Fruit fly (Drosophila melanogaster): ENCODE measurements around the gene Tsf1.

Tsf1 gene

dm6 chrX:18386784-18387183 lies at the start of gene Tsf1:
Tsf1 (plus strand) TSS chrX:18387084.
- TF ChIP-seq Crg-1 (GFP tag; optimal IDR thresholded peaks at IDR 0.05) = no peak
- no peak for TF ChIP-seq CG1620 (GFP tag; optimal IDR thresholded peaks at IDR 0.05)
- no peak for TF ChIP-seq CG11617 (GFP tag; optimal IDR thresholded peaks at IDR 0.05)
- TF ChIP-seq cnc (optimal IDR thresholded peaks at IDR 0.05) = no peak
- TF ChIP-seq pad (GFP tag; optimal IDR thresholded peaks at IDR 0.05) = no peak
- no peak for TF ChIP-seq CG14711 (tag; optimal IDR thresholded peaks at IDR 0.05)

dm6 chrX:18341014-18341413 lies 45.9 kb upstream of the Tsf1 start:
- TF ChIP-seq CG7101 (tag; optimal IDR thresholded peaks at IDR 0.05) (no peak), bab1 (GFP tag; optimal IDR thresholded peaks at IDR 0.05) (no peak), Hr96 (GFP tag; optimal IDR thresholded peaks at IDR 0.05) (no peak), tj (GFP tag; optimal IDR thresholded peaks at IDR 0.05) (no peak), Mnt (GFP tag; optimal IDR thresholded peaks at IDR 0.05) (no peak), CG14711 (tag; optimal IDR thresholded peaks at IDR 0.05) (no peak), CG7045 (GFP tag; optimal IDR thresholded peaks at IDR 0.05) (no peak), CG1620 (GFP tag; optimal IDR thresholded peaks at IDR 0.05) (no peak), kay (GFP tag; ENCODE audit: borderline replicate concordance) (no peak), CG5204 (GFP tag; optimal IDR thresholded peaks at IDR 0.05) (no peak), ovo (GFP tag; optimal IDR thresholded peaks at IDR 0.05) (no peak), cic (GFP tag; optimal IDR thresholded peaks at IDR 0.05) (no peak), Crg-1 (GFP tag; optimal IDR thresholded peaks at IDR 0.05) (no peak), CG11617 (GFP tag; optimal IDR thresholded peaks at IDR 0.05) (no peak), pad (GFP tag; optimal IDR thresholded peaks at IDR 0.05) (no peak), Clk (GFP tag; optimal IDR thresholded peaks at IDR 0.05) (no peak), CG12768 (GFP tag; optimal IDR thresholded peaks at IDR 0.05) (no peak)

dm6 chrX:18347641-18348040 lies 39.2 kb upstream of the Tsf1 start:
- TF ChIP-seq CG5204 (GFP tag; optimal IDR thresholded peaks at IDR 0.05) (no peak), kay (GFP tag; ENCODE audit: borderline replicate concordance) (no peak), CG7045 (GFP tag; optimal IDR thresholded peaks at IDR 0.05) (no peak), Crg-1 (GFP tag; optimal IDR thresholded peaks at IDR 0.05) (no peak), toe (GFP tag; optimal IDR thresholded peaks at IDR 0.05) (no peak), cnc (optimal IDR thresholded peaks at IDR 0.05) (no peak), CG14711 (tag; optimal IDR thresholded peaks at IDR 0.05) (no peak), CG11617 (GFP tag; optimal IDR thresholded peaks at IDR 0.05) (no peak), CG7101 (tag; optimal IDR thresholded peaks at IDR 0.05) (no peak), tj (GFP tag; optimal IDR thresholded peaks at IDR 0.05) (no peak), CG12768 (GFP tag; optimal IDR thresholded peaks at IDR 0.05) (no peak), ovo (GFP tag; optimal IDR thresholded peaks at IDR 0.05) (no peak), Hr96 (GFP tag; optimal IDR thresholded peaks at IDR 0.05) (no peak), pad (GFP tag; optimal IDR thresholded peaks at IDR 0.05) (no peak), CG33017 (tag; optimal IDR thresholded peaks at IDR 0.05) (no peak)

- TF ChIP-seq toe (GFP tag; optimal IDR thresholded peaks at IDR 0.05) (no peak), pad (GFP tag; optimal IDR thresholded peaks at IDR 0.05) (no peak), Clk (GFP tag; optimal IDR thresholded peaks at IDR 0.05) (no peak), CG7101 (tag; optimal IDR thresholded peaks at IDR 0.05) (no peak), bab1 (GFP tag; optimal IDR thresholded peaks at IDR 0.05) (no peak), cic (GFP tag; optimal IDR thresholded peaks at IDR 0.05) (no peak), CG12768 (GFP tag; optimal IDR thresholded peaks at IDR 0.05) (no peak), Mnt (GFP tag; optimal IDR thresholded peaks at IDR 0.05) (no peak), CG5204 (GFP tag; optimal IDR thresholded peaks at IDR 0.05) (no peak), cnc (optimal IDR thresholded peaks at IDR 0.05) (no peak), CG1620 (GFP tag; optimal IDR thresholded peaks at IDR 0.05) (no peak), CG11617 (GFP tag; optimal IDR thresholded peaks at IDR 0.05) (no peak), CG33017 (tag; optimal IDR thresholded peaks at IDR 0.05) (no peak), Hr96 (GFP tag; optimal IDR thresholded peaks at IDR 0.05) (no peak), tj (GFP tag; optimal IDR thresholded peaks at IDR 0.05) (no peak), kay (GFP tag; ENCODE audit: borderline replicate concordance) (no peak), CG14711 (tag; optimal IDR thresholded peaks at IDR 0.05) (no peak), Crg-1 (GFP tag; optimal IDR thresholded peaks at IDR 0.05) (no peak), CG7045 (GFP tag; optimal IDR thresholded peaks at IDR 0.05) (no peak)
Observed at dm6 chrX:18350609-18351008, 36.3 kb upstream of the Tsf1 start.

- TF ChIP-seq Hr96 (GFP tag; optimal IDR thresholded peaks at IDR 0.05) (no peak), Crg-1 (GFP tag; optimal IDR thresholded peaks at IDR 0.05) (no peak)
Observed at dm6 chrX:18356141-18356600, 30.7 kb upstream of the Tsf1 start, which contains the start of gene kairos. kairos (minus strand) TSS chrX:18356191.

- TF ChIP-seq CG12768 (GFP tag; optimal IDR thresholded peaks at IDR 0.05) = no peak
- no peak for TF ChIP-seq cnc (optimal IDR thresholded peaks at IDR 0.05)
- TF ChIP-seq Mnt (GFP tag; optimal IDR thresholded peaks at IDR 0.05) = no peak
- TF ChIP-seq tj (GFP tag; optimal IDR thresholded peaks at IDR 0.05) = no peak
- no peak for TF ChIP-seq CG1620 (GFP tag; optimal IDR thresholded peaks at IDR 0.05)
- peak; percentile 30 for TF ChIP-seq pad (GFP tag; optimal IDR thresholded peaks at IDR 0.05)
- TF ChIP-seq cic (GFP tag; optimal IDR thresholded peaks at IDR 0.05) = no peak
- no peak for TF ChIP-seq CG7045 (GFP tag; optimal IDR thresholded peaks at IDR 0.05)
- no peak for TF ChIP-seq CG11617 (GFP tag; optimal IDR thresholded peaks at IDR 0.05)
- peak; percentile 54 for TF ChIP-seq ovo (GFP tag; optimal IDR thresholded peaks at IDR 0.05)
- TF ChIP-seq bab1 (GFP tag; optimal IDR thresholded peaks at IDR 0.05) = no peak
- TF ChIP-seq CG5204 (GFP tag; optimal IDR thresholded peaks at IDR 0.05) = no peak
Observed at dm6 chrX:18357756-18358182, 29.1 kb upstream of the Tsf1 start.
